Worm (Caenorhabditis elegans): ENCODE measurements around the gene bcl-11.

bcl-11 gene

DNA sequence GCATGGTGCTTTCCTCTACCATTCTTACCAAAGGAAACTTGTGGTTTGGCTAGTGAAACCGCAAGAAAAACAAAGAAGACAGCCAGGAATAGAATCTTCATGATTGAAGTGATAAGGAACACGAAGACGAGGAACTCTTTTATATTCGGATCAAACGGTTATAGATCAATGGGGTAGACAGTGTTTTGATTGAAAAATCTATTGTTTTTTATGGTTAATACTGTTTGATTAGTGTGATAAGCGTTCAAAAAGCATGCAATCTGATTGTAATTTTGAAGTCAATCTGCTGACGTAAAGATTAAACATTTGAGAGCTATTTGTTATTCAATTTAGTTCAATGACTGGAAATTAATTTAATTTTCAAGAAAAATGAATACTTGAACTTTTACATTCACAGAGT is 33.8 kb downstream of the bcl-11 start, which contains the start of gene F57F4.2:
Gene F57F4.2, minus strand, starts transcription at position 101 of the 400 bp plus-strand sequence.
- TF ChIP-seq cnd-1 (tag; optimal IDR thresholded peaks at IDR 0.05), result no peak
- TF ChIP-seq unc-39 (tag; optimal IDR thresholded peaks at IDR 0.05), result no peak
- no peak for TF ChIP-seq bed-3 (GFP tag; optimal IDR thresholded peaks at IDR 0.05)
- no peak for TF ChIP-seq ceh-83 (GFP tag; optimal IDR thresholded peaks at IDR 0.05)
- no peak for TF ChIP-seq M03D4.4 (tag; optimal IDR thresholded peaks at IDR 0.05)
- no peak for TF ChIP-seq mls-2 (tag; optimal IDR thresholded peaks at IDR 0.05)

DNA sequence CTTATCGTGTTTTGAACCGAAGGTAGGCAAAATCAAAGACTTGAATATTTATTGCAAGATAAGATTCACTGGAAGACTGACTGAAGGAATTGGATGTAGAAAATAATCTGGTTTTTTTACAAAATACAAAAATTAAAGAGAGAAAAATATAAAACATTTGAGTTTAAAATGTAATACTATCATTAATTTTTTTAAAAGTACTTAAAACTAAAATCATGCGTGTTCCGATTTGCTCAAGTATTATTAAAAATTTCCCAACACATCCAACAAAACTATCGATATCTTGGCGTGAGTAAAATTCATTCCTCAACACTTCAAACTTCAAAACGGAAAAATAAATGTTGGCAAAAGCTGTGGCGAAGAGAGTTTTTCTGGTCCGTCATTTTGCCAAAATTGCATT is 34.3 kb downstream of the bcl-11 start, which contains the start of gene F57F4.1:
Gene F57F4.1, plus strand, starts transcription at position 301 of the 400 bp plus-strand sequence.
- TF ChIP-seq cnd-1 (tag; optimal IDR thresholded peaks at IDR 0.05) (no peak), lin-32 (GFP tag; optimal IDR thresholded peaks at IDR 0.05) (no peak), drap-1 (GFP tag; optimal IDR thresholded peaks at IDR 0.05) (no peak), lin-13 (tag; optimal IDR thresholded peaks at IDR 0.05) (no peak), M03D4.4 (tag; optimal IDR thresholded peaks at IDR 0.05) (no peak), tbx-8 (GFP tag; optimal IDR thresholded peaks at IDR 0.05) (no peak), ceh-43 (GFP tag; optimal IDR thresholded peaks at IDR 0.05) (no peak), sem-2 (GFP tag; optimal IDR thresholded peaks at IDR 0.05) (no peak), ceh-83 (GFP tag; optimal IDR thresholded peaks at IDR 0.05) (no peak), ces-1 (GFP tag; optimal IDR thresholded peaks at IDR 0.05) (no peak), ham-2 (GFP tag; optimal IDR thresholded peaks at IDR 0.05) (no peak), unc-120 (tag; optimal IDR thresholded peaks at IDR 0.05; ENCODE audit: poor library complexity, severe bottlenecking) (no peak), mep-1 (tag; optimal IDR thresholded peaks at IDR 0.05) (no peak)

DNA sequence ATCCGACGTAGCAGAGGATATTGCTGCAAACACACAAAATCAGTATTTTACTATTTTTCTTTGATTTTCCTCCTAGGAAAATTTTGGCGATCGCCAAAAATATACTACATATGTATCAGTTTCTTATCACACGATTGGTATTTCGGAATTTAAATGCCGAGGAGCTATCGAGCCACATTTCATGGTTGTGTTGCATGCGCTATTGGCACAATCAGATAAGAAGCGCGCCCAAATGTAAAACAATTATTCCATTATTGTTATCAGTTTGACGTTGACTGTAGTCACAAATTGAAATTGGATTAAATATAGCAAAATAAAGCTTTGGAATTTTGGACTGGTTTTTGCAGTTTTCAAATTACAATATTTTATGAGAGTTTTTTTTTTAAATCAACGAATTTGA is 43.1 kb downstream of the bcl-11 start:
- TF ChIP-seq bed-3 (GFP tag; optimal IDR thresholded peaks at IDR 0.05) (no peak), blmp-1 (tag; optimal IDR thresholded peaks at IDR 0.05) (no peak), unc-62 (GFP tag; optimal IDR thresholded peaks at IDR 0.05) (no peak), ceh-43 (GFP tag; optimal IDR thresholded peaks at IDR 0.05) (no peak), ceh-83 (GFP tag; optimal IDR thresholded peaks at IDR 0.05) (no peak), ham-2 (GFP tag; optimal IDR thresholded peaks at IDR 0.05) (no peak), unc-39 (tag; optimal IDR thresholded peaks at IDR 0.05) (no peak)

DNA sequence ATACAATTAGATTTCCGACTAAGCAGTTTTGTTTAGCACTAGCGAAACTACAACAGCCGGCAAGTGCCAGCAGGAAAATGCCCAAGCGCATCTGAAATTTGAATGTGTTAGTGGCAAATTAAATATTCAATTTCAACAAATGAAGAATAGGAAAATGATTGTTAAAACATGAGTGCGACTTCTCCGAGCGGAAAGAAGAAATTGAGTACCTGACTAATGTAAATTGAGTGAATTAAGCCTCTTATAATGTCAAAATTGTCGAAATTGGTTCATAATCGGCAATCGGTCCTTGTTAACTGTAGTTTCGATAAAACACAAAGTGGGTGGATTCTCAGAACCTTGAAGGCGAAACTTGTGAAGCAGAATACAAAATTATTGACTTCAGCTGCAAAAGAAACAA is 44.0 kb downstream of the bcl-11 start, which contains the start of gene gfi-1:
Gene gfi-1, minus strand, starts transcription at position 101 of the 400 bp plus-strand sequence.
- no peak for TF ChIP-seq ceh-43 (GFP tag; optimal IDR thresholded peaks at IDR 0.05)
- no peak for TF ChIP-seq M03D4.4 (tag; optimal IDR thresholded peaks at IDR 0.05)
- TF ChIP-seq zip-8 (tag; optimal IDR thresholded peaks at IDR 0.05), result no peak
- no peak for TF ChIP-seq ceh-39 (tag; optimal IDR thresholded peaks at IDR 0.05)
- TF ChIP-seq cnd-1 (tag; optimal IDR thresholded peaks at IDR 0.05), result no peak
- no peak for TF ChIP-seq unc-62 (GFP tag; optimal IDR thresholded peaks at IDR 0.05)
- no peak for TF ChIP-seq flh-1 (GFP tag; optimal IDR thresholded peaks at IDR 0.05)
- TF ChIP-seq mab-5 (tag; optimal IDR thresholded peaks at IDR 0.05), result no peak
- no peak for TF ChIP-seq elt-1 (tag; optimal IDR thresholded peaks at IDR 0.05; ENCODE audit: borderline replicate concordance, insufficient read depth)
- no peak for TF ChIP-seq ces-1 (GFP tag; optimal IDR thresholded peaks at IDR 0.05)
- no peak for TF ChIP-seq lsy-2 (tag; optimal IDR thresholded peaks at IDR 0.05)
- no peak for TF ChIP-seq ceh-83 (GFP tag; optimal IDR thresholded peaks at IDR 0.05)
- TF ChIP-seq mep-1 (tag; optimal IDR thresholded peaks at IDR 0.05), result no peak
- no peak for TF ChIP-seq lin-32 (GFP tag; optimal IDR thresholded peaks at IDR 0.05)

DNA sequence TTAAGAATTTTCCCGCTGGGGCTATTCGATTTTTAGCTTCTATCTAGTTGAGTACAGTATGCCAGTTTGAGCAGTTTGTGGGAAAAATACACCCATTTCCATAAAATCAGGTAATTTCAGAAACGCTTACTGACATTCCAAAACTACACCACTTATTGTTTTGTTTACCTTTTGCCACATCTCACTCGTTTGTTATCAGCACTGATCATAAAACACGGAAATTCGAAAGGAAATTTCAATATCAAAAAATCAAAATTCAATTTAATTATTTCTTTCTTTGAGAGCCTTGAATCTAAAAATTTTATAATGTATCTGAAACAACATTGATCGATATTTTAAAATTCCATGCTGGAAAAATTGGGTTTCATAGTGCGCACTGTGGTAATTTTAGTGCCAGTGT is 44.7 kb downstream of the bcl-11 start:
- TF ChIP-seq cnd-1 (tag; optimal IDR thresholded peaks at IDR 0.05), result no peak
- no peak for TF ChIP-seq flh-1 (GFP tag; optimal IDR thresholded peaks at IDR 0.05)
- no peak for TF ChIP-seq unc-120 (tag; optimal IDR thresholded peaks at IDR 0.05; ENCODE audit: poor library complexity, severe bottlenecking)
- TF ChIP-seq drap-1 (GFP tag; optimal IDR thresholded peaks at IDR 0.05), result no peak
- TF ChIP-seq nhr-237 (tag; optimal IDR thresholded peaks at IDR 0.05), result no peak
- TF ChIP-seq unc-62 (GFP tag; optimal IDR thresholded peaks at IDR 0.05), result no peak
- no peak for TF ChIP-seq tbx-8 (GFP tag; optimal IDR thresholded peaks at IDR 0.05)
- TF ChIP-seq ztf-11 (tag; optimal IDR thresholded peaks at IDR 0.05), result no peak
- no peak for TF ChIP-seq lin-13 (tag; optimal IDR thresholded peaks at IDR 0.05)
- no peak for TF ChIP-seq ceh-83 (GFP tag; optimal IDR thresholded peaks at IDR 0.05)
- TF ChIP-seq bed-3 (GFP tag; optimal IDR thresholded peaks at IDR 0.05), result no peak
- TF ChIP-seq pha-4 (tag; optimal IDR thresholded peaks at IDR 0.05), result no peak
- no peak for TF ChIP-seq mls-2 (tag; optimal IDR thresholded peaks at IDR 0.05)
- TF ChIP-seq ces-1 (GFP tag; optimal IDR thresholded peaks at IDR 0.05), result no peak
- no peak for TF ChIP-seq elt-3 (tag; optimal IDR thresholded peaks at IDR 0.05)
- TF ChIP-seq nhr-28 (tag; optimal IDR thresholded peaks at IDR 0.05), result no peak
- TF ChIP-seq ceh-39 (tag; optimal IDR thresholded peaks at IDR 0.05), result no peak

Measured in whole organism, mixed stage, embryonic.